Fruit fly (Drosophila melanogaster) S2 (cell line): ENCODE measurements around the gene CG4565.

ENCODE experiments used
- CG8478 ChIP-seq: fragments of >200 bp; optimal IDR thresholded peaks from 2 replicates; lab custom pipeline; 2018
- CTCF ChIP-seq, 2 experiments: fragments of >200 bp; optimal IDR thresholded peaks; 2 replicates each; lab custom pipeline; 2018

DNA sequence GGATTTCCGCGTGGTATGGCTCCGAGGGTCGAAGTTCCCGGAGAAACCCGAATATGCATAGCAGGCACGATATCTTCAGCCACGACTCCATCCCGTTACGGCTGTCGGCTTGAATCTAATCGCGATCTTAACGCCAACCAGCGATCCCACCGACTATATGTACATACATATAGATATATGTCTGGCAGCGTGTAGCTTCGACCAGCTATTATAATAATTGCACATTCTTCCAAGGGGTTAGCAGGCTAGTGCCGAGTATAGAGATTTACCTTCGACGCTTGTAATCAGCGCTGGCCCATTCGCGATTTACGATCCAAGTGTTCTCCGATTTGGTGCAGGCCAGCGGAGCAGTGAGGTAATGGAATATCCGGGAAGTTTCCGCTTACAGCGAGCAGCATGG is 7.2 kb downstream of the CG4565 start, which contains the start of gene CG14694:
- TF ChIP-seq CG8478 (lab: Kevin White, UChicago), result no peak
- TF ChIP-seq CTCF (optimal IDR thresholded peaks at IDR 0.05; lab: Kevin White, UChicago), result no peak
